Worm (Caenorhabditis elegans): Measurements from ENCODE around the gene Y44A6D.5.

Y44A6D.5 gene

DNA sequence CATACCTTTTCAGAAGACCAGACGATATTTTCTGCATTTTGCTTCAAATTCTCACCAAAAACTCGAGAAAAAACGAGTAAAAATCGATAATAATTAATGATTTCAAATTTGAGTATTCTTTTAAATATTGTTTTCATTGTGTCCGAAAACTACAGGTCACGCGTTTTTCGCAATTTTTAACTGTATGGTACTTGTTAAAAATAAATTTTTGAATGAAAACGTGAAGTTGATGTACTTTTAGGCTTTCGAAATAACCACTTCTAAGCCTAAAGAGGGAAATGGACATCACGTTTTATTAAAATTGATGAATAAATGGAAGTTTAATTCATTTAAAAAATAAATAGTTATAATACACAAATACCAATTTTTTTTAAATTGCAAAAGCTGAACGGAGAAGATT, at the start of gene Y44A6D.5:
Y44A6D.5 (minus strand) TSS at position 101 of the 400 bp plus-strand sequence.
- TF ChIP-seq nhr-43 (tag; optimal IDR thresholded peaks at IDR 0.05; ENCODE audit: poor library complexity, severe bottlenecking): no peak
- no peak for TF ChIP-seq hmg-11 (tag; optimal IDR thresholded peaks at IDR 0.05)
- TF ChIP-seq egl-5 (tag; optimal IDR thresholded peaks at IDR 0.05): no peak
- no peak for TF ChIP-seq ceh-16 (tag; optimal IDR thresholded peaks at IDR 0.05)
- TF ChIP-seq jun-1 (tag; optimal IDR thresholded peaks at IDR 0.05): no peak
- no peak for TF ChIP-seq nhr-77 (tag; optimal IDR thresholded peaks at IDR 0.05)
- TF ChIP-seq fos-1 (tag; optimal IDR thresholded peaks at IDR 0.05): no peak
- TF ChIP-seq ceh-28 (tag; optimal IDR thresholded peaks at IDR 0.05): no peak
- no peak for TF ChIP-seq nhr-11 (tag; optimal IDR thresholded peaks at IDR 0.05)
- no peak for TF ChIP-seq mml-1 (tag; optimal IDR thresholded peaks at IDR 0.05)
- TF ChIP-seq aly-2 (tag; optimal IDR thresholded peaks at IDR 0.05): no peak
- no peak for TF ChIP-seq nhr-67 (tag; optimal IDR thresholded peaks at IDR 0.05)
- no peak for TF ChIP-seq zag-1 (tag; optimal IDR thresholded peaks at IDR 0.05)
- TF ChIP-seq fkh-2 (tag; optimal IDR thresholded peaks at IDR 0.05): no peak
- no peak for TF ChIP-seq eor-1 (tag; optimal IDR thresholded peaks at IDR 0.05)
- no peak for TF ChIP-seq nhr-23 (tag; optimal IDR thresholded peaks at IDR 0.05)
- TF ChIP-seq unc-62 (GFP tag; optimal IDR thresholded peaks at IDR 0.05): no peak
- no peak for TF ChIP-seq lin-39 (tag; optimal IDR thresholded peaks at IDR 0.05)
- TF ChIP-seq lsy-12 (tag; optimal IDR thresholded peaks at IDR 0.05): no peak
- no peak for TF ChIP-seq daf-12 (tag; optimal IDR thresholded peaks at IDR 0.05)

DNA sequence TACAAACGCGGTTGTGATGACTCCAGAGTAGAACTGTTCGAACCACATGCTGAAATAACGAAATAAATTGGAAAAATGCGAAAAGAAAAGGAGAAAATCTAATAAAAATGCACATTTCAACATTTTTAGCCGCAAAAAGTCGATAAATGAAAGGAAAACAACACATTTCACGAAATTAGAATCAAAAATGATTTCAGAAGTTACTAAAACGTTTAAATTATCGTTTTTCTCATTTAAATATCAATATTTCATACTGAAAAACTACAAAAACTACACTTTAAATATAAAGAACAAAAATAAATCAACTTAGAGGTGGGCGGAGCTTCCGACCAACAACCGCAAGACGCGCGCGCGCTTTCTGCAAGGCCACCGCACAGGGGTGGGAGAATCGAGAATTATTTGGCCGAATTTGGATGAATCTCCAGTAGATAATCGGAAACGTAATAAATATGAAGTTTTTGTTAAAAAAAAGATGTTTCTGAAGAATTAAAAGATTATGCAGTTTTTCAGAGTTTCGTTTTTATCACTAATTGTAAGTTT, 49.1 kb upstream of the Y44A6D.5 start, which contains the start of gene ndua-1:
ndua-1 (minus strand) TSS at position 51 of the 540 bp plus-strand sequence.
- no peak for TF ChIP-seq aly-2 (tag; optimal IDR thresholded peaks at IDR 0.05)
- TF ChIP-seq nhr-23 (tag; optimal IDR thresholded peaks at IDR 0.05): peak; percentile 52
- no peak for TF ChIP-seq zag-1 (tag; optimal IDR thresholded peaks at IDR 0.05)
- TF ChIP-seq ZK546.5 (tag; optimal IDR thresholded peaks at IDR 0.05): no peak
- peak; percentile 65 for TF ChIP-seq nhr-43 (tag; optimal IDR thresholded peaks at IDR 0.05; ENCODE audit: poor library complexity, severe bottlenecking)
- TF ChIP-seq nfya-1 (tag; optimal IDR thresholded peaks at IDR 0.05; ENCODE audit: insufficient read depth): peak; percentile 59
- no peak for TF ChIP-seq jun-1 (tag; optimal IDR thresholded peaks at IDR 0.05)
- peak; percentile 85 for TF ChIP-seq hmg-11 (tag; optimal IDR thresholded peaks at IDR 0.05)
- no peak for TF ChIP-seq ztf-11 (tag; optimal IDR thresholded peaks at IDR 0.05)
- TF ChIP-seq elt-1 (tag; optimal IDR thresholded peaks at IDR 0.05): no peak
- no peak for TF ChIP-seq mml-1 (tag; optimal IDR thresholded peaks at IDR 0.05)
- no peak for TF ChIP-seq unc-62 (GFP tag; optimal IDR thresholded peaks at IDR 0.05)
- no peak for TF ChIP-seq nhr-76 (tag; optimal IDR thresholded peaks at IDR 0.05)
- TF ChIP-seq elt-3 (tag; optimal IDR thresholded peaks at IDR 0.05): no peak
- no peak for TF ChIP-seq fos-1 (tag; optimal IDR thresholded peaks at IDR 0.05)
- TF ChIP-seq snpc-4 (tag; optimal IDR thresholded peaks at IDR 0.05): peak; percentile 45
- peak; percentile 13 for TF ChIP-seq lin-39 (tag; optimal IDR thresholded peaks at IDR 0.05)

DNA sequence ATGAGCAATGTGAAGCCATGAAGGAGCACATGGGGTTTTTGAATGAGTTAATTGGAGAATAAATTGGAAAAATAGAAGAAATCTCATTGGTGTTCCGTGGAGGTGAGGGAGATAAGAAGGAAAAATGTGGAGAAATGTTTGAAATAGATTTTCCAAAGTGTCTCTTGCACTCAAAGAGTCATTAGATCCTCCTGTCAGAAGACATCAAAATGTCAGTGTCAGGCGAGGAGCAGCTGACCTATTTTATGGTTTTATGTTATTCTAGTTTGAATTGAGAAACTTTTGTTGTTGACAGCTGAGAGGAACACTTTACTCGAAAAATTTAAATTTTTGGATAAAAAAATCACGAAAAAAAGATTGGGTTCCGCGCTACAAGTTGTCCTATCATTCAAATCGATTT, 47.8 kb upstream of the Y44A6D.5 start, which contains the start of gene clec-264:
clec-264 (minus strand) TSS at position 122 of the 400 bp plus-strand sequence.
- no peak for TF ChIP-seq nhr-76 (tag; optimal IDR thresholded peaks at IDR 0.05)
- peak; percentile 14 for TF ChIP-seq egl-5 (tag; optimal IDR thresholded peaks at IDR 0.05)
- TF ChIP-seq lin-39 (tag; optimal IDR thresholded peaks at IDR 0.05): no peak

DNA sequence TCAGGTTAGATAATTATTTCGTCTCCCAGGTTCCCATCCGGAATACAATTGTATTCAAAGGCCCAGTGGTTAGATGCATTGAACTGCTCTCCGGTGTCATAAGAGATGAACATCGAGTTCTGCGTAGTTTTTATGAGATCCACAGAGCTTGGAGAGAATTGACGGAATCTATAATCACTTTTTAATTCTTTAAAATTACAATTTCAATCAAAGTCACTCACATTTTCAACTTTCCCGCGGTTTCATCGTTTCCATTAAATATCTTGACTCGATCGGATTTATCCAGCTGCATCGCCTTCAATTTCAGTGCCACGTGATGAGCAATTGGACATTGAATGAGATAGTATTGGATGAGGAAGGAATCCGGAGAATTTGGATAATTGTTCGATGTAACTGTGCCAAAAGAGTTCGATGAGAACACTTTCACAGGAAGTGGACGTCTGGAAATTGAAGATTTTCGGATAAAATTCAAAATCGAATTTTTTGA, 45.0 kb upstream of the Y44A6D.5 start:
- TF ChIP-seq jun-1 (tag; optimal IDR thresholded peaks at IDR 0.05): no peak
- TF ChIP-seq nhr-67 (tag; optimal IDR thresholded peaks at IDR 0.05): no peak
- TF ChIP-seq tbx-2 (tag; optimal IDR thresholded peaks at IDR 0.05): peak; percentile 12
- peak; percentile 35 for TF ChIP-seq ztf-4 (tag; optimal IDR thresholded peaks at IDR 0.05)
- TF ChIP-seq ama-1 (optimal IDR thresholded peaks at IDR 0.05): peak; percentile 88
- TF ChIP-seq elt-3 (tag; optimal IDR thresholded peaks at IDR 0.05): no peak
- peak; percentile 22 for TF ChIP-seq nhr-43 (tag; optimal IDR thresholded peaks at IDR 0.05; ENCODE audit: poor library complexity, severe bottlenecking)
- no peak for TF ChIP-seq mml-1 (tag; optimal IDR thresholded peaks at IDR 0.05)
- TF ChIP-seq pha-4 (tag; optimal IDR thresholded peaks at IDR 0.05): peak; percentile 13

DNA sequence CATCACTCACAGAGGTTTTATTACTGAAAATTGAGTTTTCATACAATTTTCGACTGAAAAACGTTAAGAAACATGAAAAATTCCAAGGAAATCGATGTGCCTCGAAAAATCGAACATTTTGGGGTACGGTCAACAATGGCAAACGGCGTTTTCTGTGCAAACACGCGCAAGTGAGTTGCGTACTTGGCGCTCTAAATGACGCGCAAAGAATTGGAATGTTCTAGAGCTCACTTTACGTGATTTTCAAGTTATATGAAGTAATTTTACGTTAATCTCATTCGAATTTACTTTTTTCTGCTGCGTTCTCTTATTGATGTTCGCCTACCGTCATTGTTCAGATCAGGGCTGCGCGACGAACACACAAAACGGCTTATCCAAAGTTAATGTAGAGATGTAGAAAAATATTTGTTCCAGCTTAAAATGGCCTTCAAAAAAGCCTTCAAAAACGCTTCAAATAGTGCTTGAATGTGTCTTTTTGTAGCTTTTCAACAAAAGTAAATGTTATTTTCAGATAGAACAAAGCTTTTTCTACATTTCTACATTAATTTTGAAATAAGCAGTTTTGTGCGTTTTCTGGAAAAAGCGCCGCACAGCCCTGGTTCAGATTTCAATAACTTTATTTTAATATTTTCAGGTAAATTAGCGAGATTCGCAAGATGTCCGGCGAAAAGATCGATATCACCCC, 42.9 kb upstream of the Y44A6D.5 start, which contains the start of the genes F31D4.2 and fkb-6:
F31D4.2 (minus strand) TSS at position 23 of the 685 bp plus-strand sequence.
fkb-6 (plus strand) TSS at position 635 of the 685 bp plus-strand sequence.
- TF ChIP-seq nhr-77 (tag; optimal IDR thresholded peaks at IDR 0.05) (no peak), aly-2 (tag; optimal IDR thresholded peaks at IDR 0.05) (no peak), tbx-2 (tag; optimal IDR thresholded peaks at IDR 0.05) (no peak), nhr-23 (tag; optimal IDR thresholded peaks at IDR 0.05) (peak; percentile 48), egl-5 (tag; optimal IDR thresholded peaks at IDR 0.05) (peak; percentile 45), elt-3 (tag; optimal IDR thresholded peaks at IDR 0.05) (no peak), elt-2 (tag; optimal IDR thresholded peaks at IDR 0.05) (peak; percentile 41), ztf-4 (tag; optimal IDR thresholded peaks at IDR 0.05) (peak; percentile 1), nhr-43 (tag; optimal IDR thresholded peaks at IDR 0.05; ENCODE audit: poor library complexity, severe bottlenecking) (peak; percentile 37), nhr-11 (tag; optimal IDR thresholded peaks at IDR 0.05) (no peak), lsy-12 (tag; optimal IDR thresholded peaks at IDR 0.05) (peak; percentile 60), ztf-11 (tag; optimal IDR thresholded peaks at IDR 0.05) (no peak), lin-15B (tag; optimal IDR thresholded peaks at IDR 0.05) (peak; percentile 62), snpc-4 (tag; optimal IDR thresholded peaks at IDR 0.05) (peak; percentile 52), fkh-10 (GFP tag; optimal IDR thresholded peaks at IDR 0.05) (peak; percentile 74), R02D3.7 (tag; optimal IDR thresholded peaks at IDR 0.05) (peak; percentile 45), mdl-1 (tag; optimal IDR thresholded peaks at IDR 0.05) (no peak), jun-1 (tag; optimal IDR thresholded peaks at IDR 0.05) (peak; percentile 43), skn-1 (tag; optimal IDR thresholded peaks at IDR 0.05) (peak; percentile 3), pha-4 (tag; optimal IDR thresholded peaks at IDR 0.05) (peak; percentile 72), nfya-1 (tag; optimal IDR thresholded peaks at IDR 0.05; ENCODE audit: insufficient read depth) (peak; percentile 85), nhr-25 (tag; optimal IDR thresholded peaks at IDR 0.05) (peak; percentile 82), ceh-28 (tag; optimal IDR thresholded peaks at IDR 0.05) (peak; percentile 76)
